Fruit fly (Drosophila melanogaster) whole organism, embryonic: ENCODE results near the gene ph-d.

Experiments
- ATbp ChIP-seq: fragments of 200-800 bp; sonication (Bioruptor generic); optimal IDR thresholded peaks from 2 replicates; lab custom pipeline; 2017; ENCODE audit warnings: missing biosample characterization, mild to moderate bottlenecking, missing genetic modification characterization, missing genetic modification reagents
- Ada2b ChIP-seq: fragments of 200-800 bp; sonication (Bioruptor generic); IDR thresholded peaks from 2 replicates; pipeline ENCODE4 v1.3.6; 2022; ENCODE audit warnings: missing biosample characterization, missing genetic modification characterization
- Aef1 ChIP-seq: fragments of 200-800 bp; sonication (Bioruptor generic); IDR thresholded peaks from 3 replicates; pipeline ENCODE4 v1.3.6; 2022; ENCODE audit warnings: missing biosample characterization, missing genetic modification characterization
- Atf-2 ChIP-seq: fragments of 200-800 bp; sonication (Bioruptor generic); optimal IDR thresholded peaks from 2 replicates; lab custom pipeline; 2016; ENCODE audit warnings: missing biosample characterization, missing genetic modification characterization
- CG10274 ChIP-seq: fragments of 200-800 bp; sonication (Bioruptor generic); optimal IDR thresholded peaks from 3 replicates; lab custom pipeline; 2017; ENCODE audit warnings: missing biosample characterization, mild to moderate bottlenecking, missing genetic modification characterization
- CG10431 ChIP-seq: fragments of 200-800 bp; sonication (Bioruptor generic); optimal IDR thresholded peaks from 3 replicates; lab custom pipeline; 2018; ENCODE audit warnings: missing biosample characterization, mild to moderate bottlenecking, missing genetic modification characterization
- CG10959 ChIP-seq: fragments of 200-800 bp; sonication (Bioruptor generic); IDR thresholded peaks from 2 replicates; pipeline ENCODE4 v1.3.6; 2022; ENCODE audit warnings: missing biosample characterization, missing genetic modification characterization
- CG10979 ChIP-seq: fragments of 200-800 bp; sonication (Bioruptor generic); optimal IDR thresholded peaks from 2 replicates; lab custom pipeline; 2018; ENCODE audit warnings: missing biosample characterization, mild to moderate bottlenecking, missing genetic modification characterization, moderate library complexity
- CG12155 ChIP-seq: fragments of 200-800 bp; sonication (Bioruptor generic); optimal IDR thresholded peaks from 3 replicates; lab custom pipeline; 2016; ENCODE audit warnings: missing biosample characterization, missing genetic modification characterization
- CG13296 ChIP-seq: fragments of 200-800 bp; sonication (Bioruptor generic); optimal IDR thresholded peaks from 3 replicates; lab custom pipeline; 2018; ENCODE audit warnings: missing biosample characterization, mild to moderate bottlenecking, missing genetic modification characterization
- CG17568 ChIP-seq: fragments of 200-800 bp; sonication (Bioruptor generic); optimal IDR thresholded peaks from 2 replicates; lab custom pipeline; 2018; ENCODE audit warnings: missing biosample characterization, mild to moderate bottlenecking, missing genetic modification characterization, moderate library complexity
- CG2678 ChIP-seq: fragments of 200-800 bp; sonication (Bioruptor generic); optimal IDR thresholded peaks from 3 replicates; lab custom pipeline; 2019; ENCODE audit warnings: missing biosample characterization, mild to moderate bottlenecking, missing genetic modification characterization, moderate library complexity
- CG30020 ChIP-seq: fragments of 200-800 bp; optimal IDR thresholded peaks from 2 replicates; lab custom pipeline; 2019; ENCODE audit warnings: missing biosample characterization, mild to moderate bottlenecking, missing genetic modification characterization, moderate library complexity
- CG33557 ChIP-seq: fragments of 200-800 bp; sonication (Bioruptor generic); optimal IDR thresholded peaks from 2 replicates; lab custom pipeline; 2019; ENCODE audit warnings: missing biosample characterization, mild to moderate bottlenecking, missing genetic modification characterization, moderate library complexity
- CG43689 ChIP-seq: fragments of 200-800 bp; sonication (Bioruptor generic); IDR thresholded peaks from 2 replicates; pipeline ENCODE4 v1.3.6; 2022; ENCODE audit warnings: missing biosample characterization, missing genetic modification characterization
- CG6791 ChIP-seq: fragments of 200-800 bp; sonication (Bioruptor generic); IDR thresholded peaks from 3 replicates; pipeline ENCODE4 v1.3.6; 2022; ENCODE audit warnings: missing biosample characterization, missing genetic modification characterization; ENCODE audit not compliant: partially characterized antibody
- CoRest ChIP-seq: fragments of 200-800 bp; sonication (Bioruptor generic); optimal IDR thresholded peaks from 3 replicates; lab custom pipeline; 2018; ENCODE audit warnings: missing biosample characterization, mild to moderate bottlenecking, missing genetic modification characterization, moderate library complexity
- CrebB ChIP-seq: fragments of 200-800 bp; sonication (Bioruptor generic); optimal IDR thresholded peaks from 3 replicates; lab custom pipeline; 2018; ENCODE audit warnings: missing biosample characterization, mild to moderate bottlenecking, missing genetic modification characterization
- Dfd ChIP-seq, 2 experiments: fragments of >200 bp; optimal IDR thresholded peaks; 2 replicates each; lab custom pipeline; 2017; ENCODE audit warnings: missing biosample characterization in 2 of 2, missing genetic modification characterization in 2 of 2
- Dp ChIP-seq: fragments of 200-800 bp; sonication (Bioruptor generic); optimal IDR thresholded peaks from 2 replicates; lab custom pipeline; 2018; ENCODE audit warnings: missing biosample characterization, mild to moderate bottlenecking, missing genetic modification characterization, moderate library complexity
- Elba2 ChIP-seq: fragments of 200-800 bp; sonication (Bioruptor generic); optimal IDR thresholded peaks from 3 replicates; lab custom pipeline; 2016; ENCODE audit warnings: missing biosample characterization, missing genetic modification characterization
- Gsc ChIP-seq: fragments of 200-800 bp; sonication (Bioruptor generic); IDR thresholded peaks from 2 replicates; pipeline ENCODE4 v1.3.6; 2022; ENCODE audit warnings: missing biosample characterization, missing genetic modification characterization
- H2.0 ChIP-seq: fragments of 200-800 bp; sonication (Bioruptor generic); IDR thresholded peaks from 2 replicates; pipeline ENCODE4 v1.3.6; 2022; ENCODE audit warnings: missing biosample characterization, missing genetic modification characterization
- NK7.1 ChIP-seq: fragments of 200-800 bp; sonication (Bioruptor generic); optimal IDR thresholded peaks from 3 replicates; lab custom pipeline; 2016; ENCODE audit warnings: missing biosample characterization, missing genetic modification characterization
- Pdp1 ChIP-seq, 2 experiments: fragments of 200-800 bp; sonication (Bioruptor generic); optimal IDR thresholded peaks; 3 replicates each; lab custom pipeline; 2016; ENCODE audit warnings: missing biosample characterization in 2 of 2, missing genetic modification characterization in 2 of 2, mild to moderate bottlenecking in 1 of 2, moderate library complexity in 1 of 2
- Poxn ChIP-seq: fragments of 200-800 bp; sonication (Bioruptor generic); IDR thresholded peaks from 2 replicates; pipeline ENCODE4 v1.3.6; 2022; ENCODE audit warnings: missing biosample characterization, missing genetic modification characterization
- Ravus ChIP-seq: fragments of 200-800 bp; sonication (Bioruptor generic); IDR thresholded peaks from 2 replicates; pipeline ENCODE4 v1.3.6; 2022; ENCODE audit warnings: missing biosample characterization, missing genetic modification characterization
- Six4 ChIP-seq: fragments of 200-800 bp; sonication (Bioruptor generic); optimal IDR thresholded peaks from 2 replicates; lab custom pipeline; 2016; ENCODE audit warnings: missing biosample characterization, missing genetic modification characterization
- Trl ChIP-seq, 3 experiments: fragments of >200 bp in 2 of 3; fragments of 200-800 bp in 1 of 3; sonication (Bioruptor generic) in 1 of 3; optimal IDR thresholded peaks; 2 replicates in 1 of 3; 3 replicates in 2 of 3; lab custom pipeline; 2016 to 2017; ENCODE audit warnings: missing biosample characterization in 1 of 3, missing genetic modification characterization in 1 of 3
- Vsx1 ChIP-seq: fragments of 200-800 bp; sonication (Bioruptor generic); optimal IDR thresholded peaks from 2 replicates; lab custom pipeline; 2017; ENCODE audit warnings: missing biosample characterization, mild to moderate bottlenecking, missing genetic modification characterization, missing genetic modification reagents
- aop ChIP-seq: fragments of 200-800 bp; sonication (Bioruptor generic); IDR thresholded peaks from 2 replicates; pipeline ENCODE4 v1.3.6; 2022; ENCODE audit warnings: missing biosample characterization, missing genetic modification characterization
- bab2 ChIP-seq: fragments of 200-800 bp; sonication (Bioruptor generic); optimal IDR thresholded peaks from 2 replicates; lab custom pipeline; 2016; ENCODE audit warnings: missing biosample characterization, missing genetic modification characterization
- dan ChIP-seq: fragments of 200-800 bp; sonication (Bioruptor generic); IDR thresholded peaks from 2 replicates; pipeline ENCODE4 v1.3.6; 2022; ENCODE audit warnings: missing biosample characterization, missing genetic modification characterization
- dati ChIP-seq: fragments of 200-800 bp; sonication (Bioruptor generic); IDR thresholded peaks from 2 replicates; pipeline ENCODE4 v1.3.6; 2022; ENCODE audit warnings: missing biosample characterization, missing genetic modification characterization
- dimm ChIP-seq: fragments of 200-800 bp; sonication (Bioruptor generic); IDR thresholded peaks from 2 replicates; pipeline ENCODE4 v1.3.6; 2022; ENCODE audit warnings: missing biosample characterization, missing genetic modification characterization
- fd3F ChIP-seq: fragments of 200-800 bp; sonication (Bioruptor generic); optimal IDR thresholded peaks from 2 replicates; lab custom pipeline; 2018; ENCODE audit warnings: missing biosample characterization, mild to moderate bottlenecking, missing genetic modification characterization, moderate library complexity
- grn ChIP-seq: fragments of 200-800 bp; sonication (Bioruptor generic); optimal IDR thresholded peaks from 3 replicates; lab custom pipeline; 2017; ENCODE audit warnings: missing biosample characterization, missing genetic modification characterization
- kay ChIP-seq: fragments of 200-800 bp; sonication (Bioruptor generic); optimal IDR thresholded peaks from 2 replicates; lab custom pipeline; 2016; ENCODE audit warnings: missing biosample characterization, missing genetic modification characterization
- lab ChIP-seq: fragments of 200-800 bp; sonication (Bioruptor generic); optimal IDR thresholded peaks from 3 replicates; lab custom pipeline; 2017; ENCODE audit warnings: missing biosample characterization, missing genetic modification characterization, mild to moderate bottlenecking, moderate library complexity, missing genetic modification reagents
- mirr ChIP-seq: fragments of 200-800 bp; sonication (Bioruptor generic); optimal IDR thresholded peaks from 3 replicates; lab custom pipeline; 2018; ENCODE audit warnings: missing biosample characterization, mild to moderate bottlenecking, missing genetic modification characterization
- org-1 ChIP-seq: fragments of 200-800 bp; sonication (Bioruptor generic); optimal IDR thresholded peaks from 2 replicates; lab custom pipeline; 2017; ENCODE audit warnings: missing biosample characterization, missing genetic modification characterization
- pita ChIP-seq: fragments of 200-800 bp; sonication (Bioruptor generic); optimal IDR thresholded peaks from 2 replicates; lab custom pipeline; 2017; ENCODE audit warnings: missing biosample characterization, mild to moderate bottlenecking, missing genetic modification characterization
- row ChIP-seq: fragments of 200-800 bp; sonication (Bioruptor generic); IDR thresholded peaks from 3 replicates; pipeline ENCODE4 v1.3.6; 2022; ENCODE audit warnings: missing biosample characterization, missing genetic modification characterization
- salm ChIP-seq: fragments of 200-800 bp; sonication (Bioruptor generic); optimal IDR thresholded peaks from 2 replicates; lab custom pipeline; 2018; ENCODE audit warnings: missing biosample characterization, mild to moderate bottlenecking, missing genetic modification characterization
- slou ChIP-seq: fragments of 200-800 bp; sonication (Bioruptor generic); optimal IDR thresholded peaks from 3 replicates; lab custom pipeline; 2016; ENCODE audit warnings: missing biosample characterization, missing genetic modification characterization
- sug ChIP-seq: fragments of 200-800 bp; optimal IDR thresholded peaks from 2 replicates; lab custom pipeline; 2019; ENCODE audit warnings: missing biosample characterization, mild to moderate bottlenecking, missing genetic modification characterization, moderate library complexity
- tll ChIP-seq, 2 experiments: fragments of 200-800 bp in 1 of 2; fragments of >200 bp in 1 of 2; sonication (Bioruptor generic) in 1 of 2; optimal IDR thresholded peaks; 2 replicates each; lab custom pipeline; 2017 to 2019; ENCODE audit warnings: missing biosample characterization in 2 of 2, missing genetic modification characterization in 2 of 2, mild to moderate bottlenecking in 1 of 2, moderate library complexity in 1 of 2
- trem ChIP-seq: fragments of 200-800 bp; optimal IDR thresholded peaks from 3 replicates; lab custom pipeline; 2019; ENCODE audit warnings: missing biosample characterization, mild to moderate bottlenecking, missing genetic modification characterization, moderate library complexity
- unpg ChIP-seq: fragments of 200-800 bp; sonication (Bioruptor generic); optimal IDR thresholded peaks from 3 replicates; lab custom pipeline; 2018; ENCODE audit warnings: missing biosample characterization, mild to moderate bottlenecking, missing genetic modification characterization, moderate library complexity
- zf30C ChIP-seq: fragments of 200-800 bp; sonication (Bioruptor generic); optimal IDR thresholded peaks from 3 replicates; lab custom pipeline; 2018; ENCODE audit warnings: missing biosample characterization, mild to moderate bottlenecking, missing genetic modification characterization

ph-d gene

DNA sequence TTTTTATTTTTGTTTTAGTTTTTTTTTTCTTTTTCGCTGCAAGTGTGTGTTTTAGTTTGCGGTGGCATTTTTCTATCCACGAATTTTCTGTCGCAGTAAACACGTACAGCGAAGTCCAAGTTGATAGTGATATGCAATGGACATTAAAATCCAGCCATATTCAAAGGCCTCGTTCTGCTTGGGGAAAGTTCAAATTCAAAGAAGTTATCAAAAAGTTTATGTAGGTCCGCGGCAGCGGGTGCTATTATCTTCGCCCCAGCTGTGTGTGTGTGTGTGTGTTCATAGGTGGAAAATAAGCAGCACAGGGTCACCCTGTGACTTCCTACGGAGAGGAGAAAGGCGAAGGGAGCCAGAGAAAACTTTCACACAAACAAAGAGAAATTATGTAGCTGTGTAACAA lies 35.6 kb downstream of the ph-d start (continued):
- TF ChIP-seq Vsx1 (no peak), mirr (no peak), CG17568 (peak; percentile 39), Aef1 (GFP tag; lab: Robert Waterston, UW) (0 out of 3 replicates have a peak, but pooled peaks have one; percentile 14), H2.0 (GFP tag; lab: Robert Waterston, UW) (peak; percentile 76), lab (GFP tag; lab: Kevin White, UChicago) (peak; percentile 63), trem (tag; lab: Kevin White, UChicago) (no peak), dati (GFP tag; lab: Robert Waterston, UW) (peak; percentile 60), CG6791 (no peak), NK7.1 (GFP tag; lab: Kevin White, UChicago) (no peak), zf30C (GFP tag; lab: Kevin White, UChicago) (no peak), dan (peak; percentile 51), Poxn (GFP tag; lab: Robert Waterston, UW) (no peak), Pdp1 (GFP tag; optimal IDR thresholded peaks at IDR 0.05; lab: Kevin White, UChicago) (peak; percentile 34 to 36), tll (GFP tag; optimal IDR thresholded peaks at IDR 0.05; lab: Kevin White, UChicago) (no peak), Ada2b (GFP tag; lab: Robert Waterston, UW) (peak; percentile 35; the same call in 1 of the 2 replicates), CrebB (no peak), CG13296 (GFP tag; lab: Kevin White, UChicago) (no peak), CG33557 (GFP tag; lab: Kevin White, UChicago) (no peak), kay (no peak), CG10959 (GFP tag; lab: Robert Waterston, UW) (no peak), org-1 (GFP tag; lab: Kevin White, UChicago) (peak; percentile 54), Elba2 (GFP tag; lab: Kevin White, UChicago) (no peak), row (GFP tag; lab: Robert Waterston, UW) (peak; percentile 79), CG43689 (GFP tag; lab: Robert Waterston, UW) (peak; percentile 43), Trl (optimal IDR thresholded peaks at IDR 0.05; lab: Kevin White, UChicago) (no peak), Trl (GFP tag; optimal IDR thresholded peaks at IDR 0.05; lab: Kevin White, UChicago) (peak; percentile 44), CG12155 (GFP tag; lab: Kevin White, UChicago) (peak; percentile 35), dimm (GFP tag; lab: Robert Waterston, UW) (0 out of 2 replicates have a peak, but pooled peaks have one; percentile 45), slou (GFP tag; lab: Kevin White, UChicago) (no peak), Gsc (GFP tag; lab: Robert Waterston, UW) (peak; percentile 24; the same call in 1 of the 2 replicates), Dfd (GFP tag; optimal IDR thresholded peaks at IDR 0.05; lab: Kevin White, UChicago) (no peak), ATbp (GFP tag; lab: Kevin White, UChicago) (peak; percentile 81), Dp (GFP tag; lab: Kevin White, UChicago) (no peak), Atf-2 (GFP tag; lab: Kevin White, UChicago) (peak; percentile 17), CG10431 (GFP tag; lab: Kevin White, UChicago) (peak; percentile 4), fd3F (GFP tag; lab: Kevin White, UChicago) (peak; percentile 18), unpg (GFP tag; lab: Kevin White, UChicago) (peak; percentile 60), Six4 (GFP tag; lab: Kevin White, UChicago) (peak; percentile 28), Ravus (GFP tag; lab: Robert Waterston, UW) (no peak), pita (no peak), CG10274 (GFP tag; lab: Kevin White, UChicago) (peak; percentile 17), CoRest (peak; percentile 64), grn (no peak), aop (GFP tag; lab: Robert Waterston, UW) (no peak), bab2 (peak; percentile 70), CG10979 (tag; lab: Kevin White, UChicago) (peak; percentile 47), sug (tag; lab: Kevin White, UChicago) (no peak), CG30020 (no peak), salm (tag; lab: Kevin White, UChicago) (peak; percentile 46), CG2678 (tag; lab: Kevin White, UChicago) (peak; percentile 57)
